Fruit fly (Drosophila melanogaster) whole organism, wandering third instar larva: Measurements from ENCODE around the gene CG8065.

Experiments
- CG9705 ChIP-seq: fragments of 200-800 bp; sonication (Bioruptor generic); optimal IDR thresholded peaks from 2 replicates; lab custom pipeline; 2018; ENCODE audit warnings: missing biosample characterization, mild to moderate bottlenecking, missing genetic modification characterization
- Jra ChIP-seq: sonication (Bioruptor generic); optimal IDR thresholded peaks from 2 replicates; lab custom pipeline; 2016; ENCODE audit warnings: missing biosample characterization, missing genetic modification characterization
- Myc ChIP-seq: fragments of >200 bp; optimal IDR thresholded peaks from 2 replicates; lab custom pipeline; 2017
- br ChIP-seq: fragments of 200-800 bp; sonication (Bioruptor generic); optimal IDR thresholded peaks from 2 replicates; lab custom pipeline; 2016; ENCODE audit warnings: missing biosample characterization, missing genetic modification characterization
- brk ChIP-seq: fragments of 200-800 bp; sonication (Bioruptor generic); optimal IDR thresholded peaks from 2 replicates; lab custom pipeline; 2016; ENCODE audit warnings: missing biosample characterization, mild to moderate bottlenecking, missing genetic modification characterization
- dmrt93B ChIP-seq: fragments of 200-800 bp; sonication (Bioruptor generic); optimal IDR thresholded peaks from 2 replicates; lab custom pipeline; 2018; ENCODE audit warnings: missing biosample characterization, mild to moderate bottlenecking, missing genetic modification characterization
- fru ChIP-seq: fragments of 200-800 bp; sonication (Bioruptor generic); optimal IDR thresholded peaks from 3 replicates; lab custom pipeline; 2016; ENCODE audit warnings: missing biosample characterization, mild to moderate bottlenecking, missing genetic modification characterization
- h ChIP-seq: fragments of 200-800 bp; sonication (Bioruptor generic); optimal IDR thresholded peaks from 3 replicates; lab custom pipeline; 2016; ENCODE audit warnings: missing biosample characterization, mild to moderate bottlenecking, missing genetic modification characterization
- pan ChIP-seq: fragments of >200 bp; optimal IDR thresholded peaks from 2 replicates; lab custom pipeline; 2017
- tai ChIP-seq: sonication (Bioruptor generic); optimal IDR thresholded peaks from 2 replicates; lab custom pipeline; 2016; ENCODE audit warnings: missing biosample characterization, missing genetic modification characterization
- usp ChIP-seq: fragments of >200 bp; optimal IDR thresholded peaks from 2 replicates; lab custom pipeline; 2017; ENCODE audit warnings: missing biosample characterization, missing genetic modification characterization

- TF ChIP-seq br (GFP tag; lab: Kevin White, UChicago) (no peak), fru (GFP tag; lab: Kevin White, UChicago) (no peak), dmrt93B (GFP tag; lab: Kevin White, UChicago) (no peak), Myc (lab: Kevin White, UChicago) (no peak), Jra (GFP tag; lab: Kevin White, UChicago) (no peak), pan (no peak), tai (GFP tag; lab: Kevin White, UChicago) (no peak), brk (GFP tag; lab: Kevin White, UChicago) (no peak), h (no peak), CG9705 (GFP tag; lab: Kevin White, UChicago) (no peak), usp (GFP tag; lab: Kevin White, UChicago) (no peak)
Measured at dm6 chr3L:10166923-10167322, 48.5 kb upstream of the CG8065 start, which contains the start of gene CG6628.
